Fruit fly (Drosophila melanogaster) whole organism, embryonic: ENCODE results near the gene Phyhd1.

Experiments
- Atf3 ChIP-seq: fragments of 200-800 bp; sonication (Bioruptor generic); optimal IDR thresholded peaks from 3 replicates; lab custom pipeline; 2016; ENCODE audit warnings: missing biosample characterization, missing genetic modification characterization
- CG10147 ChIP-seq: fragments of 200-800 bp; sonication (Bioruptor generic); optimal IDR thresholded peaks from 2 replicates; lab custom pipeline; 2019; ENCODE audit warnings: missing biosample characterization, mild to moderate bottlenecking, missing genetic modification characterization, moderate library complexity
- CG10431 ChIP-seq: fragments of 200-800 bp; sonication (Bioruptor generic); optimal IDR thresholded peaks from 3 replicates; lab custom pipeline; 2018; ENCODE audit warnings: missing biosample characterization, mild to moderate bottlenecking, missing genetic modification characterization
- CG10654 ChIP-seq: fragments of 200-800 bp; sonication (Bioruptor generic); optimal IDR thresholded peaks from 2 replicates; lab custom pipeline; 2016; ENCODE audit warnings: missing biosample characterization, missing genetic modification characterization
- CG11398 ChIP-seq: fragments of 200-800 bp; sonication (Bioruptor generic); optimal IDR thresholded peaks from 2 replicates; lab custom pipeline; 2016; ENCODE audit warnings: missing biosample characterization, missing genetic modification characterization
- CG11504 ChIP-seq: fragments of 200-800 bp; sonication (Bioruptor generic); optimal IDR thresholded peaks from 3 replicates; lab custom pipeline; 2019; ENCODE audit warnings: missing biosample characterization, mild to moderate bottlenecking, missing genetic modification characterization, moderate library complexity
- CG11695 ChIP-seq: fragments of 200-800 bp; sonication (Bioruptor generic); IDR thresholded peaks from 3 replicates; pipeline ENCODE4 v1.3.6; 2022; ENCODE audit warnings: missing biosample characterization, missing genetic modification characterization
- CG1233 ChIP-seq: fragments of 200-800 bp; sonication (Bioruptor generic); optimal IDR thresholded peaks from 4 replicates; lab custom pipeline; 2018; ENCODE audit warnings: missing biosample characterization, mild to moderate bottlenecking, missing genetic modification characterization
- CG12744 ChIP-seq: fragments of 200-800 bp; sonication (Bioruptor generic); optimal IDR thresholded peaks from 2 replicates; lab custom pipeline; 2016; ENCODE audit warnings: missing biosample characterization, missing genetic modification characterization
- CG14860 ChIP-seq: fragments of 200-800 bp; sonication (Bioruptor generic); IDR thresholded peaks from 3 replicates; pipeline ENCODE4 v1.3.6; 2022; ENCODE audit warnings: missing biosample characterization, missing genetic modification characterization; ENCODE audit not compliant: partially characterized antibody
- CG15696 ChIP-seq: fragments of 200-800 bp; sonication (Bioruptor generic); optimal IDR thresholded peaks from 2 replicates; lab custom pipeline; 2019; ENCODE audit warnings: missing biosample characterization, mild to moderate bottlenecking, missing genetic modification characterization, moderate library complexity
- CG17361 ChIP-seq: fragments of 200-800 bp; sonication (Bioruptor generic); IDR thresholded peaks from 3 replicates; pipeline ENCODE4 v1.3.6; 2022; ENCODE audit warnings: missing biosample characterization, missing genetic modification characterization
- CG17612 ChIP-seq: fragments of 200-800 bp; sonication (Bioruptor generic); IDR thresholded peaks from 2 replicates; pipeline ENCODE4 v1.3.6; 2022; ENCODE audit warnings: missing biosample characterization, missing genetic modification characterization
- CG17829 ChIP-seq: fragments of 200-800 bp; optimal IDR thresholded peaks from 2 replicates; lab custom pipeline; 2019; ENCODE audit warnings: missing biosample characterization, mild to moderate bottlenecking, missing genetic modification characterization, moderate library complexity
- CG31441 ChIP-seq: fragments of 200-800 bp; sonication (Bioruptor generic); IDR thresholded peaks from 2 replicates; pipeline ENCODE4 v1.3.6; 2022; ENCODE audit warnings: missing biosample characterization, missing genetic modification characterization
- CG32767 ChIP-seq: fragments of 200-800 bp; sonication (Bioruptor generic); IDR thresholded peaks from 2 replicates; pipeline ENCODE4 v1.3.6; 2022; ENCODE audit warnings: missing biosample characterization, missing genetic modification characterization
- CG3281 ChIP-seq: fragments of 200-800 bp; sonication (Bioruptor generic); optimal IDR thresholded peaks from 3 replicates; lab custom pipeline; 2017; ENCODE audit warnings: missing biosample characterization, mild to moderate bottlenecking, missing genetic modification characterization
- CG33557 ChIP-seq: fragments of 200-800 bp; sonication (Bioruptor generic); optimal IDR thresholded peaks from 2 replicates; lab custom pipeline; 2019; ENCODE audit warnings: missing biosample characterization, mild to moderate bottlenecking, missing genetic modification characterization, moderate library complexity
- CG7745 ChIP-seq: fragments of 200-800 bp; sonication (Bioruptor generic); optimal IDR thresholded peaks from 2 replicates; lab custom pipeline; 2018; ENCODE audit warnings: missing biosample characterization, mild to moderate bottlenecking, missing genetic modification characterization, moderate library complexity
- CG8089 ChIP-seq: fragments of 200-800 bp; sonication (Bioruptor generic); optimal IDR thresholded peaks from 3 replicates; lab custom pipeline; 2016; ENCODE audit warnings: missing biosample characterization, missing genetic modification characterization
- Dip2 ChIP-seq: fragments of 200-800 bp; sonication (Bioruptor generic); IDR thresholded peaks from 2 replicates; pipeline ENCODE4 v1.3.6; 2022; ENCODE audit warnings: missing biosample characterization, missing genetic modification characterization
- Gug ChIP-seq: fragments of 200-800 bp; sonication (Bioruptor generic); IDR thresholded peaks from 4 replicates; pipeline ENCODE4 v1.3.6; 2022; ENCODE audit warnings: missing biosample characterization, missing genetic modification characterization
- HHEX ChIP-seq: fragments of 200-800 bp; sonication (Bioruptor generic); optimal IDR thresholded peaks from 3 replicates; lab custom pipeline; 2017; ENCODE audit warnings: missing biosample characterization, mild to moderate bottlenecking, missing genetic modification characterization, missing genetic modification reagents
- Hand ChIP-seq: fragments of 200-800 bp; sonication (Bioruptor generic); optimal IDR thresholded peaks from 2 replicates; lab custom pipeline; 2017; ENCODE audit warnings: mild to moderate bottlenecking, missing biosample characterization, missing genetic modification reagents, missing genetic modification characterization
- Kr ChIP-seq: fragments of 200-800 bp; sonication (Bioruptor generic); optimal IDR thresholded peaks from 2 replicates; lab custom pipeline; 2017; ENCODE audit warnings: missing biosample characterization, mild to moderate bottlenecking, missing genetic modification characterization
- MBD-R2 ChIP-seq: fragments of 200-800 bp; sonication (Bioruptor generic); IDR thresholded peaks from 2 replicates; pipeline ENCODE4 v1.3.6; 2022; ENCODE audit warnings: missing biosample characterization, missing genetic modification characterization
- Mad ChIP-seq: fragments of 200-800 bp; sonication (Bioruptor generic); optimal IDR thresholded peaks from 2 replicates; lab custom pipeline; 2016; ENCODE audit warnings: missing biosample characterization, missing genetic modification characterization
- Meics ChIP-seq: fragments of 200-800 bp; sonication (Bioruptor generic); optimal IDR thresholded peaks from 2 replicates; lab custom pipeline; 2017; ENCODE audit warnings: missing biosample characterization, mild to moderate bottlenecking, missing genetic modification characterization
- Myb ChIP-seq: fragments of 200-800 bp; sonication (Bioruptor generic); optimal IDR thresholded peaks from 2 replicates; lab custom pipeline; 2016; ENCODE audit warnings: missing biosample characterization, missing genetic modification characterization
- NFAT ChIP-seq: fragments of 200-800 bp; sonication (Bioruptor generic); IDR thresholded peaks from 2 replicates; pipeline ENCODE4 v1.3.6; 2022; ENCODE audit warnings: missing biosample characterization, missing genetic modification characterization
- NK7.1 ChIP-seq: fragments of 200-800 bp; sonication (Bioruptor generic); optimal IDR thresholded peaks from 3 replicates; lab custom pipeline; 2016; ENCODE audit warnings: missing biosample characterization, missing genetic modification characterization
- Rfx ChIP-seq: fragments of 200-800 bp; sonication (Bioruptor generic); IDR thresholded peaks from 2 replicates; pipeline ENCODE4 v1.3.6; 2022; ENCODE audit warnings: missing biosample characterization, missing genetic modification characterization
- Spps ChIP-seq: fragments of 200-800 bp; sonication (Bioruptor generic); optimal IDR thresholded peaks from 2 replicates; lab custom pipeline; 2018; ENCODE audit warnings: missing biosample characterization, mild to moderate bottlenecking, missing genetic modification characterization
- Tbp ChIP-seq: fragments of >200 bp; optimal IDR thresholded peaks from 2 replicates; lab custom pipeline; 2018; ENCODE audit warnings: missing biosample characterization, missing genetic modification characterization
- al ChIP-seq: fragments of 200-800 bp; sonication (Bioruptor generic); IDR thresholded peaks from 2 replicates; pipeline ENCODE4 v1.3.6; 2022; ENCODE audit warnings: missing biosample characterization, missing genetic modification characterization
- caup ChIP-seq: fragments of 200-800 bp; sonication (Bioruptor generic); optimal IDR thresholded peaks from 3 replicates; lab custom pipeline; 2017; ENCODE audit warnings: missing biosample characterization, mild to moderate bottlenecking, missing genetic modification characterization, moderate library complexity; ENCODE audit not compliant: severe bottlenecking
- crc ChIP-seq: fragments of 200-800 bp; sonication (Bioruptor generic); optimal IDR thresholded peaks from 2 replicates; lab custom pipeline; 2016; ENCODE audit warnings: missing biosample characterization, missing genetic modification characterization
- crp ChIP-seq, 2 experiments: fragments of 200-800 bp; sonication (Bioruptor generic); optimal IDR thresholded peaks; 2 replicates in 1 of 2; 3 replicates in 1 of 2; lab custom pipeline; 2017; ENCODE audit warnings: missing biosample characterization in 2 of 2, missing genetic modification characterization in 2 of 2, mild to moderate bottlenecking in 1 of 2, moderate library complexity in 1 of 2
- dimm ChIP-seq: fragments of 200-800 bp; sonication (Bioruptor generic); IDR thresholded peaks from 2 replicates; pipeline ENCODE4 v1.3.6; 2022; ENCODE audit warnings: missing biosample characterization, missing genetic modification characterization
- fru ChIP-seq: fragments of >200 bp; optimal IDR thresholded peaks from 2 replicates; lab custom pipeline; 2017
- fu2 ChIP-seq: fragments of 200-800 bp; sonication (Bioruptor generic); optimal IDR thresholded peaks from 2 replicates; lab custom pipeline; 2016; ENCODE audit warnings: missing biosample characterization, missing genetic modification characterization
- gem ChIP-seq: fragments of 200-800 bp; sonication (Bioruptor generic); optimal IDR thresholded peaks from 2 replicates; lab custom pipeline; 2019; ENCODE audit warnings: missing biosample characterization, mild to moderate bottlenecking, missing genetic modification characterization, moderate library complexity
- lab ChIP-seq: fragments of 200-800 bp; sonication (Bioruptor generic); optimal IDR thresholded peaks from 3 replicates; lab custom pipeline; 2017; ENCODE audit warnings: missing biosample characterization, missing genetic modification characterization, mild to moderate bottlenecking, moderate library complexity, missing genetic modification reagents
- lilli ChIP-seq: fragments of 200-800 bp; sonication (Bioruptor generic); optimal IDR thresholded peaks from 3 replicates; lab custom pipeline; 2016; ENCODE audit warnings: missing biosample characterization, missing genetic modification characterization
- nerfin-1 ChIP-seq: fragments of 200-800 bp; sonication (Bioruptor generic); optimal IDR thresholded peaks from 3 replicates; lab custom pipeline; 2019; ENCODE audit warnings: missing biosample characterization, mild to moderate bottlenecking, missing genetic modification characterization, moderate library complexity
- pb ChIP-seq: fragments of 200-800 bp; sonication (Bioruptor generic); optimal IDR thresholded peaks from 3 replicates; lab custom pipeline; 2016; ENCODE audit warnings: missing biosample characterization, missing genetic modification characterization
- phol ChIP-seq: fragments of 200-800 bp; sonication (Bioruptor generic); optimal IDR thresholded peaks from 3 replicates; lab custom pipeline; 2018; ENCODE audit warnings: missing biosample characterization, mild to moderate bottlenecking, missing genetic modification characterization, moderate library complexity
- row ChIP-seq: fragments of 200-800 bp; sonication (Bioruptor generic); IDR thresholded peaks from 3 replicates; pipeline ENCODE4 v1.3.6; 2022; ENCODE audit warnings: missing biosample characterization, missing genetic modification characterization
- sens ChIP-seq: fragments of 200-800 bp; sonication (Bioruptor generic); peaks from one replicate; lab custom pipeline; 2016; ENCODE audit warnings: missing biosample characterization, missing genetic modification characterization
- sima ChIP-seq: fragments of 200-800 bp; sonication (Bioruptor generic); optimal IDR thresholded peaks from 2 replicates; lab custom pipeline; 2016; ENCODE audit warnings: missing biosample characterization, missing genetic modification characterization
- zen2 ChIP-seq: fragments of 200-800 bp; sonication (Bioruptor generic); IDR thresholded peaks from 3 replicates; pipeline ENCODE4 v1.3.6; 2022; ENCODE audit warnings: missing biosample characterization, missing genetic modification characterization; ENCODE audit not compliant: partially characterized antibody

The Phyhd1 gene

DNA sequence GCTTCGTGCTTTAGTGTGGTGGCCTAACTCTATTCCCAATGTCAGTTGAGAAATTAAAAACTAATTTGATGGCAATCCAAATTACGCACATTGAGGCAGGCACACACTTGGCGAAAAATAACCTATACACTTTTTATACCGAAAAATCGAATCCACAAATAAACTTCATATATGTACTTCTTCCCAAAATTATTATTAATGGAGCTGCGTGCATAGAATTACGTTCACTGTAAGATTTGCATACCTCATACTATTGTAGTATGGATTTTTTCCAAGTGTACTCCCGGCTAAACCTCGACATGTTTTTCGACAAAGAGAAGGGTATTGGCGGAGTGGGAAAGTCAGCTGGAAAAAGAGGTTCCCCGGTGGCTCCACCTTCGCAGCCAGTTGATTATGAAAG is 3.6 kb upstream of the Phyhd1 start (continued):
- peak; percentile 79 for TF ChIP-seq CG31441
- TF ChIP-seq Dip2 = no peak
- TF ChIP-seq CG11504 = peak; percentile 89
- TF ChIP-seq CG3281 (GFP tag; lab: Kevin White, UChicago) = peak; percentile 45
- TF ChIP-seq Myb = peak; percentile 4
- no peak for TF ChIP-seq zen2
- TF ChIP-seq CG32767 (GFP tag; lab: Robert Waterston, UW) = peak; percentile 71; the same call in 1 of the 2 replicates
- TF ChIP-seq dimm (GFP tag; lab: Robert Waterston, UW) = peak; percentile 56; the same call in 1 of the 2 replicates
- TF ChIP-seq CG10431 (GFP tag; lab: Kevin White, UChicago) = no peak
- TF ChIP-seq Rfx (GFP tag; lab: Robert Waterston, UW) = peak; percentile 56
- TF ChIP-seq CG10654 = peak; percentile 63
- TF ChIP-seq Gug (GFP tag; lab: Robert Waterston, UW) = peak; percentile 49; the same call in 1 of the 4 replicates
- TF ChIP-seq sima (GFP tag; lab: Kevin White, UChicago) = no peak
- peak; percentile 29 for TF ChIP-seq crc
- TF ChIP-seq CG11398 (GFP tag; lab: Kevin White, UChicago) = peak; percentile 44
- peak; percentile 42 for TF ChIP-seq al (GFP tag; lab: Robert Waterston, UW)
- TF ChIP-seq fru (lab: Kevin White, UChicago) = no peak
- TF ChIP-seq CG8089 (GFP tag; lab: Kevin White, UChicago) = no peak
- TF ChIP-seq MBD-R2 (GFP tag; lab: Robert Waterston, UW) = no peak; the same call in 1 of the 2 replicates
- TF ChIP-seq CG11695 (GFP tag; lab: Robert Waterston, UW) = peak; percentile 60; the same call in 1 of the 3 replicates
- TF ChIP-seq CG14860 (GFP tag; lab: Robert Waterston, UW) = no peak
- TF ChIP-seq phol (tag; lab: Kevin White, UChicago) = peak; percentile 80
- no peak for TF ChIP-seq fu2 (GFP tag; lab: Kevin White, UChicago)
- peak; percentile 67 for TF ChIP-seq CG10147 (GFP tag; lab: Kevin White, UChicago)
- TF ChIP-seq Spps (tag; lab: Kevin White, UChicago) = no peak
- peak; percentile 25; the same call in 1 of the 2 replicates for TF ChIP-seq CG17612
- peak; percentile 15 for TF ChIP-seq Atf3
- TF ChIP-seq NFAT (GFP tag; lab: Robert Waterston, UW) = 0 out of 2 replicates have a peak, but pooled peaks have one; percentile 18
- TF ChIP-seq NK7.1 (GFP tag; lab: Kevin White, UChicago) = no peak
- peak; percentile 59 for TF ChIP-seq CG17829
- TF ChIP-seq pb (GFP tag; lab: Kevin White, UChicago) = no peak
- TF ChIP-seq CG17361 = peak; percentile 75
- no peak for TF ChIP-seq Mad
- TF ChIP-seq lilli (GFP tag; lab: Kevin White, UChicago) = peak; percentile 57
- no peak for TF ChIP-seq Tbp (GFP tag; lab: Kevin White, UChicago)
- TF ChIP-seq CG1233 = peak; percentile 53
- peak; percentile 81 for TF ChIP-seq lab
- TF ChIP-seq CG33557 = no peak
- peak; percentile 36 for TF ChIP-seq Meics (GFP tag; lab: Kevin White, UChicago)
- TF ChIP-seq CG12744 (GFP tag; lab: Kevin White, UChicago) = no peak
- TF ChIP-seq sens (GFP tag; lab: Kevin White, UChicago) = peak; percentile 94
- peak; percentile 68 for TF ChIP-seq row (GFP tag; lab: Robert Waterston, UW)
- TF ChIP-seq HHEX = peak; percentile 70
- peak; percentile 63 for TF ChIP-seq nerfin-1 (tag; lab: Kevin White, UChicago)
- TF ChIP-seq Hand (GFP tag; lab: Kevin White, UChicago) = no peak
- TF ChIP-seq crp (GFP tag; optimal IDR thresholded peaks at IDR 0.05; lab: Kevin White, UChicago) = peak in 1 of 2 experiments; percentile 1
- TF ChIP-seq CG7745 (tag; lab: Kevin White, UChicago) = no peak
- TF ChIP-seq CG15696 (tag; lab: Kevin White, UChicago) = no peak
- TF ChIP-seq Kr (GFP tag; lab: Kevin White, UChicago) = no peak
- TF ChIP-seq caup (GFP tag; lab: Kevin White, UChicago) = peak; percentile 44
- TF ChIP-seq gem (tag; lab: Kevin White, UChicago) = peak; percentile 77
